Fruit fly (Drosophila melanogaster): ENCODE results near the gene CG8028.

The CG8028 gene

DNA sequence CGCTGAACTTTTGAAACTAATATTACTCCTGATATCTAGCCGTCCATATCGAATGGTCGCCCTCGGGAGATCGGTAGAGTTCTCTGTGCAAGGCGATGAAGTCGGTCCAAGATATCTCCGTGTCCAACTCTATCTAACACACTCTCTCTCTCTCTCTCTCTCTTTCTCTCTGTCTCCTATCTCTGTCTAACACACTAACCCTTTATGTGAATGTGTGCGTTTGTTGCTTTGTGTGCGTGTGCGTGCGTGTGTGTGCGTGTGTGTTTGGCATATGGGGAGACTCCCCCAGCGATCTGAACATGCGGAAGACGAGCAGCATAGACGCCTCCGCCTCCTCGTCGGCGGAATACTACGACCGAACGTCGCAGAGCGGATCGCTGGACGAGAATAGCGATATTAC is 15.8 kb downstream of the CG8028 start:
- TF ChIP-seq cg (GFP tag; optimal IDR thresholded peaks at IDR 0.05) (peak; percentile 91), Trl (optimal IDR thresholded peaks at IDR 0.05) (peak in 1 of 2 experiments; percentile 43), Trl (GFP tag; optimal IDR thresholded peaks at IDR 0.05) (no peak), toy (GFP tag; IDR thresholded peaks at IDR 0.05) (no peak), CG1832 (GFP tag; optimal IDR thresholded peaks at IDR 0.05) (peak; percentile 66), Med (GFP tag) (peak; percentile 23)

DNA sequence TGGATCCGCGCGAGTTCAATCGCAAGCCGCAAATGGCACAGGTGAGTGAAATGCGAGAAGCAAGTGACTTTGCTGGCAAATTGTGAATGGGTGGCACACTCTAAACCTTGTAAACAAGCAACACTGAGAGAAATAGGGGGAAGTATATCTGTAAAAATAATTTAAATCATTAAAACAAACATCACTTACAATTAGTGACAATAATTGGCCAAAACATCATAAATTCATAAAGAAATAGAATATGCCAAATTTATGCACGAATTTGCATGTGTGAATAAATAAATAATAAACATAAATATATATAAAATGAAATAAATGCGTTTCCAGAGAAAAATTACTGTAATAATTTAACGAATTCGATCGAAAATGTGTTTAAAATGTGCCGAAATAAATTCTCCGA is 17.6 kb downstream of the CG8028 start:
- TF ChIP-seq Blimp-1 (GFP tag; optimal IDR thresholded peaks at IDR 0.05), result peak; percentile 16
- peak; percentile 25 for TF ChIP-seq CG10979 (tag; optimal IDR thresholded peaks at IDR 0.05)
- no peak for TF ChIP-seq CG31224 (GFP tag; IDR thresholded peaks at IDR 0.05)
- TF ChIP-seq sens-2 (GFP tag; IDR thresholded peaks at IDR 0.05), result 0 out of 2 replicates have a peak, but pooled peaks have one; percentile 11
- TF ChIP-seq dpn (GFP tag; optimal IDR thresholded peaks at IDR 0.05), result no peak
- TF ChIP-seq CG14710 (tag; optimal IDR thresholded peaks at IDR 0.05), result peak; percentile 20
- TF ChIP-seq CG17359 (tag; optimal IDR thresholded peaks at IDR 0.05), result peak; percentile 49
- no peak for TF ChIP-seq CG3065 (GFP tag; optimal IDR thresholded peaks at IDR 0.05)
- TF ChIP-seq Xbp1 (GFP tag; optimal IDR thresholded peaks at IDR 0.05), result no peak
- peak; percentile 35 for TF ChIP-seq CG15269 (tag; optimal IDR thresholded peaks at IDR 0.05)
- TF ChIP-seq dmrt99B (tag; optimal IDR thresholded peaks at IDR 0.05), result peak; percentile 45
- no peak for TF ChIP-seq hkb (optimal IDR thresholded peaks at IDR 0.05)
- TF ChIP-seq hkb (GFP tag; IDR thresholded peaks at IDR 0.05), result no peak
- TF ChIP-seq CG2678 (tag; optimal IDR thresholded peaks at IDR 0.05), result peak; percentile 50
- TF ChIP-seq CG8924 (tag; optimal IDR thresholded peaks at IDR 0.05), result peak; percentile 3
- peak; percentile 41 for TF ChIP-seq D19A (tag; optimal IDR thresholded peaks at IDR 0.05)
- TF ChIP-seq CG10209 (GFP tag; optimal IDR thresholded peaks at IDR 0.05), result no peak
- TF ChIP-seq CG6791 (GFP tag; IDR thresholded peaks at IDR 0.05; ENCODE audit: partially characterized antibody), result no peak
- peak; percentile 24 for TF ChIP-seq PHDP (tag; optimal IDR thresholded peaks at IDR 0.05)
- peak; percentile 32 for TF ChIP-seq CG12391 (tag; optimal IDR thresholded peaks at IDR 0.05)
- TF ChIP-seq CG11695 (GFP tag; IDR thresholded peaks at IDR 0.05), result peak; percentile 43; the same call in 1 of the 3 replicates
- TF ChIP-seq Drgx (GFP tag; IDR thresholded peaks at IDR 0.05), result 0 out of 2 replicates have a peak, but pooled peaks have one; percentile 36
- peak; percentile 29 for TF ChIP-seq CG13424 (tag; optimal IDR thresholded peaks at IDR 0.05)
- TF ChIP-seq Fer2 (tag; optimal IDR thresholded peaks at IDR 0.05), result no peak
- peak; percentile 14 for TF ChIP-seq zf30C (GFP tag; optimal IDR thresholded peaks at IDR 0.05)
- TF ChIP-seq CG11504 (tag; optimal IDR thresholded peaks at IDR 0.05), result no peak
- no peak for TF ChIP-seq ssp (GFP tag; IDR thresholded peaks at IDR 0.05)
- no peak for TF ChIP-seq Bdp1 (GFP tag; optimal IDR thresholded peaks at IDR 0.05)
- TF ChIP-seq CG17802 (tag; optimal IDR thresholded peaks at IDR 0.05), result no peak
- no peak for TF ChIP-seq Usf (GFP tag; optimal IDR thresholded peaks at IDR 0.05)
- no peak for TF ChIP-seq sim (GFP tag; IDR thresholded peaks at IDR 0.05)
- peak; percentile 18 for TF ChIP-seq unpg (GFP tag; optimal IDR thresholded peaks at IDR 0.05)
- no peak for TF ChIP-seq CG11085 (GFP tag; IDR thresholded peaks at IDR 0.05)
- peak; percentile 6 for TF ChIP-seq Ssrp (tag; optimal IDR thresholded peaks at IDR 0.05)
- no peak for TF ChIP-seq hb (GFP tag; IDR thresholded peaks at IDR 0.05; ENCODE audit: partially characterized antibody)
- peak; percentile 47 for TF ChIP-seq CG18262 (tag; optimal IDR thresholded peaks at IDR 0.05)
- no peak for TF ChIP-seq Doc3 (GFP tag; IDR thresholded peaks at IDR 0.05; ENCODE audit: partially characterized antibody)
- TF ChIP-seq bsh (GFP tag; optimal IDR thresholded peaks at IDR 0.05), result peak in 1 of 2 experiments; percentile 6
- peak; percentile 20; the same call in 1 of the 2 replicates for TF ChIP-seq vvl (GFP tag; IDR thresholded peaks at IDR 0.05)
- peak; percentile 32; the same call in 1 of the 2 replicates for TF ChIP-seq Xrp1 (GFP tag; IDR thresholded peaks at IDR 0.05)
- TF ChIP-seq gsb (GFP tag; IDR thresholded peaks at IDR 0.05), result no peak
- TF ChIP-seq CG12236 (GFP tag; optimal IDR thresholded peaks at IDR 0.05), result no peak
- TF ChIP-seq CG6689 (GFP tag; IDR thresholded peaks at IDR 0.05), result 0 out of 2 replicates have a peak, but pooled peaks have one; percentile 16
